Fruit fly (Drosophila melanogaster) whole organism, wandering third instar larva: Measurements from ENCODE around the gene Rat1.

ENCODE experiments used
- Abd-B ChIP-seq: fragments of >200 bp; optimal IDR thresholded peaks from 2 replicates; lab custom pipeline; 2017; ENCODE audit warnings: missing biosample characterization, missing genetic modification characterization
- CG32264 ChIP-seq: fragments of 200-800 bp; sonication (Bioruptor generic); optimal IDR thresholded peaks from 2 replicates; lab custom pipeline; 2016; ENCODE audit warnings: missing biosample characterization, missing genetic modification characterization
- CG9705 ChIP-seq: fragments of 200-800 bp; sonication (Bioruptor generic); optimal IDR thresholded peaks from 2 replicates; lab custom pipeline; 2018; ENCODE audit warnings: missing biosample characterization, mild to moderate bottlenecking, missing genetic modification characterization
- Dif ChIP-seq: fragments of 200-275, 200-300 bp; sonication (Bioruptor generic); optimal IDR thresholded peaks from 2 replicates; lab custom pipeline; 2018; ENCODE audit warnings: missing biosample characterization, missing genetic modification characterization; ENCODE audit not compliant: partially characterized antibody
- HLH106 ChIP-seq: fragments of 200-800 bp; optimal IDR thresholded peaks from 3 replicates; lab custom pipeline; 2019; ENCODE audit warnings: missing biosample characterization, mild to moderate bottlenecking, missing genetic modification characterization, moderate library complexity
- Hr78 ChIP-seq: fragments of >200 bp; optimal IDR thresholded peaks from 2 replicates; lab custom pipeline; 2017; ENCODE audit warnings: missing biosample characterization, missing genetic modification characterization
- Hr83 ChIP-seq: fragments of 200-300 bp; sonication (Bioruptor generic); optimal IDR thresholded peaks from 2 replicates; lab custom pipeline; 2016; ENCODE audit warnings: missing biosample characterization, mild to moderate bottlenecking, missing genetic modification characterization, moderate library complexity; ENCODE audit not compliant: poor library complexity, severe bottlenecking
- Jra ChIP-seq: sonication (Bioruptor generic); optimal IDR thresholded peaks from 2 replicates; lab custom pipeline; 2016; ENCODE audit warnings: missing biosample characterization, missing genetic modification characterization
- Mio ChIP-seq: sonication (Bioruptor generic); optimal IDR thresholded peaks from 2 replicates; lab custom pipeline; 2016; ENCODE audit warnings: missing biosample characterization, missing genetic modification characterization
- Myc ChIP-seq: fragments of >200 bp; optimal IDR thresholded peaks from 2 replicates; lab custom pipeline; 2017
- N ChIP-seq: fragments of >200 bp; optimal IDR thresholded peaks from 2 replicates; lab custom pipeline; 2018; ENCODE audit warnings: missing biosample characterization, missing external identifiers, missing genetic modification characterization
- Rel ChIP-seq, 2 experiments: fragments of 200-800 bp; sonication (Bioruptor generic) in 1 of 2; optimal IDR thresholded peaks; 2 replicates in 1 of 2; 3 replicates in 1 of 2; lab custom pipeline; 2016 to 2019; ENCODE audit warnings: mild to moderate bottlenecking in 2 of 2, missing biosample characterization in 2 of 2, missing genetic modification characterization in 2 of 2, moderate library complexity in 1 of 2
- Sp1 ChIP-seq: fragments of 200-800 bp; sonication (Bioruptor generic); optimal IDR thresholded peaks from 3 replicates; lab custom pipeline; 2019; ENCODE audit warnings: missing biosample characterization, mild to moderate bottlenecking, missing genetic modification characterization, moderate library complexity
- br ChIP-seq: fragments of 200-800 bp; sonication (Bioruptor generic); optimal IDR thresholded peaks from 2 replicates; lab custom pipeline; 2016; ENCODE audit warnings: missing biosample characterization, missing genetic modification characterization
- dl ChIP-seq, 2 experiments: fragments of 175-275, 200-275 bp in 1 of 2; fragments of 200-275 bp in 1 of 2; sonication (Bioruptor generic); optimal IDR thresholded peaks; lab custom pipeline; 2018; ENCODE audit warnings: mild to moderate bottlenecking in 2 of 2, missing biosample characterization in 2 of 2, missing genetic modification characterization in 2 of 2, moderate library complexity in 2 of 2; ENCODE audit not compliant: partially characterized antibody in 2 of 2, insufficient read depth in 1 of 2
- dsf ChIP-seq: sonication (Bioruptor generic); optimal IDR thresholded peaks from 2 replicates; lab custom pipeline; 2016; ENCODE audit warnings: missing biosample characterization, missing genetic modification characterization, borderline replicate concordance
- ey ChIP-seq: fragments of 200-800 bp; sonication (Bioruptor generic); optimal IDR thresholded peaks from 2 replicates; lab custom pipeline; 2016; ENCODE audit warnings: missing biosample characterization, missing genetic modification characterization
- foxo ChIP-seq, 2 experiments: fragments of 200-800 bp; sonication (Bioruptor generic); optimal IDR thresholded peaks; 2 replicates in 1 of 2; 3 replicates in 1 of 2; lab custom pipeline; 2016 to 2017; ENCODE audit warnings: missing biosample characterization in 2 of 2, missing genetic modification characterization in 2 of 2
- fru ChIP-seq: fragments of 200-800 bp; sonication (Bioruptor generic); optimal IDR thresholded peaks from 3 replicates; lab custom pipeline; 2016; ENCODE audit warnings: missing biosample characterization, mild to moderate bottlenecking, missing genetic modification characterization
- h ChIP-seq: fragments of 200-800 bp; sonication (Bioruptor generic); optimal IDR thresholded peaks from 3 replicates; lab custom pipeline; 2016; ENCODE audit warnings: missing biosample characterization, mild to moderate bottlenecking, missing genetic modification characterization
- lola ChIP-seq: fragments of >200 bp; optimal IDR thresholded peaks from 2 replicates; lab custom pipeline; 2017; ENCODE audit warnings: missing biosample characterization, missing genetic modification characterization
- pan ChIP-seq: fragments of >200 bp; optimal IDR thresholded peaks from 2 replicates; lab custom pipeline; 2017
- psq ChIP-seq: fragments of 200-800 bp; sonication (Bioruptor generic); optimal IDR thresholded peaks from 3 replicates; lab custom pipeline; 2017; ENCODE audit warnings: missing biosample characterization, mild to moderate bottlenecking, missing genetic modification characterization, moderate library complexity
- rgr ChIP-seq: fragments of 200-800 bp; sonication (Bioruptor generic); optimal IDR thresholded peaks from 3 replicates; lab custom pipeline; 2016; ENCODE audit warnings: missing biosample characterization, mild to moderate bottlenecking, missing genetic modification characterization
- sage ChIP-seq: fragments of 200-800 bp; sonication (Bioruptor generic); optimal IDR thresholded peaks from 2 replicates; lab custom pipeline; 2016; ENCODE audit warnings: missing biosample characterization, mild to moderate bottlenecking, missing genetic modification characterization
- sv ChIP-seq: fragments of 200-800 bp; sonication (Bioruptor generic); optimal IDR thresholded peaks from 3 replicates; lab custom pipeline; 2016; ENCODE audit warnings: missing biosample characterization, missing genetic modification characterization
- tai ChIP-seq: sonication (Bioruptor generic); optimal IDR thresholded peaks from 2 replicates; lab custom pipeline; 2016; ENCODE audit warnings: missing biosample characterization, missing genetic modification characterization
- usp ChIP-seq: fragments of >200 bp; optimal IDR thresholded peaks from 2 replicates; lab custom pipeline; 2017; ENCODE audit warnings: missing biosample characterization, missing genetic modification characterization
- woc ChIP-seq: sonication (Bioruptor generic); optimal IDR thresholded peaks from 2 replicates; lab custom pipeline; 2016; ENCODE audit warnings: missing biosample characterization, mild to moderate bottlenecking, missing genetic modification characterization

The Rat1 gene

dm6 chr2L:6907761-6908160 lies at the start of gene Rat1, which contains the start of gene Polr1F:
Gene Rat1, plus strand, starts transcription at chr2L:6908083.
Gene Polr1F, minus strand, starts transcription at chr2L:6907844.
- TF ChIP-seq sv (GFP tag; lab: Kevin White, UChicago) = peak; percentile 43
- peak; percentile 30 for TF ChIP-seq ey
- TF ChIP-seq Myc (lab: Kevin White, UChicago) = peak; percentile 89
- TF ChIP-seq CG32264 (GFP tag; lab: Kevin White, UChicago) = no peak
- TF ChIP-seq usp = no peak
- peak; percentile 13 for TF ChIP-seq psq (GFP tag; lab: Kevin White, UChicago)

dm6 chr2L:6868178-6868867 lies 39.6 kb upstream of the Rat1 start:
- no peak for TF ChIP-seq Rel (GFP tag; optimal IDR thresholded peaks at IDR 0.05; lab: Kevin White, UChicago)
- no peak for TF ChIP-seq Rel (tag; optimal IDR thresholded peaks at IDR 0.05; lab: Kevin White, UChicago)
- no peak for TF ChIP-seq CG9705 (GFP tag; lab: Kevin White, UChicago)
- no peak for TF ChIP-seq psq (GFP tag; lab: Kevin White, UChicago)
- TF ChIP-seq h = peak; percentile 50
- no peak for TF ChIP-seq sage
- TF ChIP-seq Jra (GFP tag; lab: Kevin White, UChicago) = no peak
- TF ChIP-seq rgr (GFP tag; lab: Kevin White, UChicago) = no peak
- TF ChIP-seq lola (GFP tag; lab: Kevin White, UChicago) = no peak

DNA sequence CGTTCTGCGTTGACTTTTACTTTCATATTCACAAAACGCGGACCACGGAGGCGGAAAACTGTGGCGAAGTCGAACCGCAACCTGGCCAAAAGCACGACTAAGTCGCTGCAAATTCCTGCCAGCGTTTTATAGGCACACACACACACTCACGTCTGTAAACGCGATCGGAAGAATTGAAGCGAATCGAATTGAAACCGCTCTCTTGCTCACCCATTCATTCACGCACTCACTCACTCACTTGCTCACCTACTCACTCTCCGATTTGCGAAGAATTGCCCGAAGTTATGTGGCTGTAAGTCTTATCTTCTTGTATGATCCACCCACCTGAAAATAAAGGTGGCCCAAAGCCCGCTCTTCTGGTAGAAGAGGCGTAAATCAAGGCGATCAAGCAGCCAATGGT lies 37.6 kb upstream of the Rat1 start, which contains the start of gene Nha1:
TSS of gene Nha1 (minus strand) at position 101 of the 400 bp plus-strand sequence.
- TF ChIP-seq psq (GFP tag; lab: Kevin White, UChicago) = no peak
- TF ChIP-seq Dif (GFP tag; lab: Kevin White, UChicago) = peak; percentile 13

DNA sequence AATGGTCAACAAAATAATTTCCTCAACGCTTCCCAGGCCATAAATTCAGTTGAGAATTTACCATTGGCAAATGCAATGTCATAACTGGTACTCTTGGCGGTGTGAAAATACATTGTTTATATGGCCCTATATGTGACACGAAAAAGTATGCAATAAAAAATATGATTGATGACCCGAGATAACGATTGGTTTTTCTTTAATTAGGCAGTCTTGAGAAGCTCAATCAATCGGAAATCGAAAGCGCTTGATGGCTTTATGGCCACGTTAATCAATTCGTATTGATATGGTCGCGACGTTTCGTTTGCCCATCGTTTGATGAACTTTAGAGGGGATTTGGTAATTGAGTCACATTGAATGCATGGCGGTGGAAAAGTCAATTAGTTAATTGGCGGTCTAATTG lies 37.1 kb upstream of the Rat1 start:
- no peak for TF ChIP-seq Hr83 (GFP tag; lab: Kevin White, UChicago)
- no peak for TF ChIP-seq Sp1
- no peak for TF ChIP-seq br (GFP tag; lab: Kevin White, UChicago)
- TF ChIP-seq ey = no peak
- TF ChIP-seq tai (GFP tag; lab: Kevin White, UChicago) = no peak
- no peak for TF ChIP-seq CG32264 (GFP tag; lab: Kevin White, UChicago)
- TF ChIP-seq woc = no peak
- no peak for TF ChIP-seq Dif (GFP tag; lab: Kevin White, UChicago)
- no peak for TF ChIP-seq fru (GFP tag; lab: Kevin White, UChicago)
- TF ChIP-seq dl (GFP tag; optimal IDR thresholded peaks at IDR 0.05; lab: Kevin White, UChicago; ENCODE audit: insufficient read depth in 1 of 2, partially characterized antibody in 2 of 2) = no peak
- no peak for TF ChIP-seq N
- TF ChIP-seq Hr78 (GFP tag; lab: Kevin White, UChicago) = no peak
- no peak for TF ChIP-seq dsf (GFP tag; lab: Kevin White, UChicago)
- no peak for TF ChIP-seq HLH106 (tag; lab: Kevin White, UChicago)
- TF ChIP-seq Abd-B (GFP tag; lab: Kevin White, UChicago) = no peak

DNA sequence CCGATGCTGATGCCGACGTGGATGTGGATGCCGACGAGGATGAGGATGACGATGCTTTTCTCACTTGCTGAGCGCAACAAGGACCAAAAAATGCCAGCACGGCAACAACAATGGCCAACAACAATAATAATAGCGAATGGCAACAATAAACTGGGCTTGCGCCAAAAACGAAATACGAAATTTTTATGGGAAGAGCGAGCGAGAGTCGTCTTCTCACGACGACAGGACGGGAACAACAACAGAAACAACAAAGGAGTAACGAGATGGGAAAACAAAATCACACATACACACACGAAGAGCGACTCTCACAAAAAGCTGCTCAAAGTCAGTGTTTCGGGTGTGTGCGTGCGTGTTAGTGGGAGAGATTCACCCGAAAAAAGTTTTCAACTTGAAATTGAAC lies 33.9 kb upstream of the Rat1 start:
- TF ChIP-seq tai (GFP tag; lab: Kevin White, UChicago) = no peak
- no peak for TF ChIP-seq usp
- TF ChIP-seq Myc (lab: Kevin White, UChicago) = no peak
- TF ChIP-seq Dif (GFP tag; lab: Kevin White, UChicago) = no peak
- no peak for TF ChIP-seq rgr (GFP tag; lab: Kevin White, UChicago)
- no peak for TF ChIP-seq pan (lab: Kevin White, UChicago)
- TF ChIP-seq sv (GFP tag; lab: Kevin White, UChicago) = no peak
- TF ChIP-seq foxo (GFP tag; optimal IDR thresholded peaks at IDR 0.05; lab: Kevin White, UChicago) = no peak
- TF ChIP-seq Mio (GFP tag; lab: Kevin White, UChicago) = no peak
- TF ChIP-seq woc = no peak
